Worm (Caenorhabditis elegans) whole organism, L3 larva: Measurements from ENCODE around the gene F46H5.2.

Source experiments
- R02D3.7 ChIP-seq: fragments of 150-350 bp; optimal IDR thresholded peaks from 2 replicates; lab custom pipeline; 2014; ENCODE audit warnings: missing biosample characterization, missing genetic modification characterization
- ama-1 ChIP-seq: fragments of 150-350 bp; optimal IDR thresholded peaks from 2 replicates; lab custom pipeline; 2018
- eor-1 ChIP-seq, 2 experiments: fragments of 150-350 bp; optimal IDR thresholded peaks; 2 replicates each; lab custom pipeline; 2014 to 2018; ENCODE audit warnings: missing biosample characterization in 2 of 2, missing genetic modification characterization in 2 of 2
- fkh-10 ChIP-seq: sonication (generic microtip); optimal IDR thresholded peaks from 2 replicates; lab custom pipeline; 2017; ENCODE audit warnings: missing biosample characterization, missing genetic modification reagents, missing genetic modification characterization
- mdl-1 ChIP-seq: fragments of 150-350 bp; optimal IDR thresholded peaks from 2 replicates; lab custom pipeline; 2014; ENCODE audit warnings: missing biosample characterization, missing genetic modification characterization
- nhr-12 ChIP-seq: fragments of 150-350 bp; optimal IDR thresholded peaks from 2 replicates; lab custom pipeline; 2014; ENCODE audit warnings: missing biosample characterization, missing genetic modification characterization
- nhr-23 ChIP-seq: fragments of 150-350 bp; optimal IDR thresholded peaks from 2 replicates; lab custom pipeline; 2014; ENCODE audit warnings: missing biosample characterization, missing genetic modification reagents, missing genetic modification characterization
- pqm-1 ChIP-seq: fragments of 150-350 bp; optimal IDR thresholded peaks from 2 replicates; lab custom pipeline; 2017; ENCODE audit warnings: missing biosample characterization, missing genetic modification characterization, inconsistent platforms
- snpc-4 ChIP-seq: fragments of 150-350 bp; optimal IDR thresholded peaks from 2 replicates; lab custom pipeline; 2014; ENCODE audit warnings: missing biosample characterization, missing genetic modification characterization
- ztf-11 ChIP-seq: fragments of 150-350 bp; optimal IDR thresholded peaks from 2 replicates; lab custom pipeline; 2014; ENCODE audit warnings: missing biosample characterization, missing genetic modification characterization

- TF ChIP-seq snpc-4 (tag; lab: Kevin White, UChicago) (no peak), nhr-23 (tag; lab: Kevin White, UChicago) (no peak), R02D3.7 (tag; lab: Kevin White, UChicago) (no peak), ama-1 (no peak), pqm-1 (peak; percentile 54), mdl-1 (tag; lab: Kevin White, UChicago) (no peak), fkh-10 (GFP tag; lab: Kevin White, UChicago) (no peak), eor-1 (tag; optimal IDR thresholded peaks at IDR 0.05; lab: Kevin White, UChicago) (no peak), ztf-11 (tag; lab: Kevin White, UChicago) (no peak), nhr-12 (no peak)
These were observed 5.0 kb upstream of the F46H5.2 start, which contains the start of gene lact-1 for ce11 chrX:7260327-7261019.
